Worm (Caenorhabditis elegans) whole organism, L4 larva: Measurements from ENCODE around the gene pgm-2.

Experiments used
- Y48G9A.11 ChIP-seq: fragments of 200-800 bp; sonication (Bioruptor generic); IDR thresholded peaks from 2 replicates; pipeline ENCODE4 v1.3.6; 2022; ENCODE audit warnings: missing genetic modification reagents, missing genetic modification characterization, missing compliant biosample characterization
- Y75B8A.6 ChIP-seq: fragments of 200-800 bp; sonication (Bioruptor generic); IDR thresholded peaks from 2 replicates; pipeline ENCODE4 v1.3.6; 2022; ENCODE audit warnings: missing genetic modification reagents, missing genetic modification characterization, missing compliant biosample characterization
- ZK337.2 ChIP-seq: fragments of 200-800 bp; sonication (Bioruptor generic); IDR thresholded peaks from 2 replicates; pipeline ENCODE4 v1.3.6; 2022; ENCODE audit warnings: missing genetic modification reagents, missing genetic modification characterization, missing compliant biosample characterization
- aha-1 ChIP-seq: fragments of 150-350 bp; peaks from one replicate; lab custom pipeline; 2014; ENCODE audit warnings: missing biosample characterization, missing genetic modification characterization
- arid-1 ChIP-seq: fragments of 200-800 bp; sonication (Bioruptor generic); conservative IDR thresholded peaks from 2 replicates; pipeline ENCODE4 v1.3.6; 2022; ENCODE audit warnings: missing genetic modification reagents, missing genetic modification characterization, missing compliant biosample characterization
- ceh-32 ChIP-seq: sonication (generic microtip); optimal IDR thresholded peaks from 2 replicates; lab custom pipeline; 2016; ENCODE audit warnings: mild to moderate bottlenecking, missing genetic modification characterization, missing compliant biosample characterization; ENCODE audit not compliant: poor library complexity
- ceh-44 ChIP-seq: fragments of 200-800 bp; sonication (Bioruptor generic); IDR thresholded peaks from 2 replicates; pipeline ENCODE4 v1.3.6; 2022; ENCODE audit warnings: missing genetic modification reagents, missing genetic modification characterization, missing compliant biosample characterization
- ctbp-1 ChIP-seq: fragments of 200-800 bp; sonication (Bioruptor generic); IDR thresholded peaks from 2 replicates; pipeline ENCODE4 v1.3.6; 2022; ENCODE audit warnings: missing genetic modification reagents, missing genetic modification characterization, missing compliant biosample characterization
- daf-12 ChIP-seq: fragments of 150-350 bp; optimal IDR thresholded peaks from 2 replicates; lab custom pipeline; 2014; ENCODE audit warnings: missing biosample characterization, missing genetic modification reagents, missing genetic modification characterization
- daf-16 ChIP-seq, 3 experiments: sonication (generic microtip); optimal IDR thresholded peaks; 2 replicates each; lab custom pipeline; 2016 to 2017; ENCODE audit warnings: missing genetic modification characterization in 3 of 3, missing genetic modification reagents in 3 of 3, mild to moderate bottlenecking in 2 of 3, missing compliant biosample characterization in 2 of 3, missing biosample characterization in 1 of 3, moderate library complexity in 1 of 3
- daf-19 ChIP-seq: fragments of 200-800 bp; sonication (Bioruptor generic); conservative IDR thresholded peaks from 2 replicates; pipeline ENCODE4 v1.3.6; 2022; ENCODE audit warnings: missing genetic modification characterization, missing compliant biosample characterization
- daf-8 ChIP-seq: fragments of 200-800 bp; sonication (Bioruptor generic); IDR thresholded peaks from 2 replicates; pipeline ENCODE4 v1.3.6; 2022; ENCODE audit warnings: missing genetic modification characterization, missing compliant biosample characterization
- dmd-8 ChIP-seq: fragments of 200-800 bp; sonication (Bioruptor generic); IDR thresholded peaks from 2 replicates; pipeline ENCODE4 v1.3.6; 2022; ENCODE audit warnings: missing genetic modification characterization, missing compliant biosample characterization
- dmd-9 ChIP-seq: fragments of 200-800 bp; sonication (Bioruptor generic); IDR thresholded peaks from 2 replicates; pipeline ENCODE4 v1.3.6; 2022; ENCODE audit warnings: missing genetic modification reagents, missing genetic modification characterization, missing compliant biosample characterization
- duxl-1 ChIP-seq: sonication (generic microtip); optimal IDR thresholded peaks from 2 replicates; lab custom pipeline; 2016; ENCODE audit warnings: mild to moderate bottlenecking, missing genetic modification characterization, moderate library complexity, missing compliant biosample characterization; ENCODE audit not compliant: poor library complexity
- gei-8 ChIP-seq: fragments of 200-800 bp; sonication (Bioruptor generic); optimal IDR thresholded peaks from 2 replicates; lab custom pipeline; 2018; ENCODE audit warnings: mild to moderate bottlenecking, missing genetic modification characterization, missing compliant biosample characterization
- lin-1 ChIP-seq: fragments of 200-800 bp; sonication (Bioruptor generic); IDR thresholded peaks from 2 replicates; pipeline ENCODE4 v1.3.6; 2022; ENCODE audit warnings: missing genetic modification reagents, missing genetic modification characterization, missing compliant biosample characterization
- lin-13 ChIP-seq: fragments of 150-350 bp; optimal IDR thresholded peaks from 2 replicates; lab custom pipeline; 2014; ENCODE audit warnings: missing biosample characterization, missing genetic modification reagents, missing genetic modification characterization
- lin-15B ChIP-seq: fragments of 150-350 bp; sonication (generic microtip); optimal IDR thresholded peaks from 3 replicates; lab custom pipeline; 2014; ENCODE audit warnings: missing biosample characterization, missing genetic modification characterization
- lin-38 ChIP-seq: fragments of 200-800 bp; sonication (Bioruptor generic); IDR thresholded peaks from 2 replicates; pipeline ENCODE4 v1.3.6; 2022; ENCODE audit warnings: missing genetic modification reagents, missing genetic modification characterization, missing compliant biosample characterization
- lir-3 ChIP-seq: sonication (generic microtip); optimal IDR thresholded peaks from 2 replicates; lab custom pipeline; 2016; ENCODE audit warnings: mild to moderate bottlenecking, missing genetic modification characterization, missing compliant biosample characterization
- lsy-2 ChIP-seq, 2 experiments: fragments of 150-350 bp in 1 of 2; sonication (generic microtip) in 1 of 2; optimal IDR thresholded peaks; 2 replicates each; lab custom pipeline; 2014 to 2017; ENCODE audit warnings: missing biosample characterization in 2 of 2, missing genetic modification characterization in 2 of 2
- mdl-1 ChIP-seq, 2 experiments: fragments of 150-350 bp in 1 of 2; sonication (generic microtip) in 1 of 2; optimal IDR thresholded peaks; 2 replicates each; lab custom pipeline; 2014 to 2017; ENCODE audit warnings: missing biosample characterization in 2 of 2, missing genetic modification characterization in 2 of 2
- mep-1 ChIP-seq: fragments of 150-350 bp; sonication (generic microtip); optimal IDR thresholded peaks from 3 replicates; lab custom pipeline; 2014; ENCODE audit warnings: missing biosample characterization, missing genetic modification characterization
- mes-2 ChIP-seq: sonication (generic microtip); optimal IDR thresholded peaks from 2 replicates; lab custom pipeline; 2016; ENCODE audit warnings: missing genotype, mild to moderate bottlenecking, missing genetic modification characterization, missing compliant biosample characterization; ENCODE audit not compliant: poor library complexity, severe bottlenecking
- mxl-2 ChIP-seq: fragments of 200-800 bp; sonication (Bioruptor generic); conservative IDR thresholded peaks from 2 replicates; pipeline ENCODE4 v1.3.6; 2022; ENCODE audit warnings: missing genetic modification reagents, missing genetic modification characterization, missing compliant biosample characterization
- nhr-111 ChIP-seq: fragments of 200-800 bp; sonication (Bioruptor generic); optimal IDR thresholded peaks from 2 replicates; lab custom pipeline; 2018; ENCODE audit warnings: mild to moderate bottlenecking, missing genetic modification characterization, missing compliant biosample characterization
- nhr-25 ChIP-seq: sonication (generic microtip); optimal IDR thresholded peaks from 2 replicates; lab custom pipeline; 2017; ENCODE audit warnings: missing genetic modification characterization, mild to moderate bottlenecking, missing compliant biosample characterization, antibody characterized with exemption, moderate library complexity, borderline replicate concordance; ENCODE audit not compliant: insufficient read depth
- nhr-76 ChIP-seq: fragments of 150-350 bp; optimal IDR thresholded peaks from 2 replicates; lab custom pipeline; 2014; ENCODE audit warnings: missing biosample characterization, missing genetic modification characterization
- nhr-77 ChIP-seq: fragments of 150-350 bp; optimal IDR thresholded peaks from 2 replicates; lab custom pipeline; 2014; ENCODE audit warnings: missing biosample characterization, missing genetic modification characterization
- pha-4 ChIP-seq, 2 experiments: fragments of 150-350 bp in 1 of 2; fragments of 200-800 bp in 1 of 2; sonication (Bioruptor generic) in 1 of 2; IDR thresholded peaks in 1 of 2; optimal IDR thresholded peaks in 1 of 2; 2 replicates each; pipeline versions ENCODE4 v1.3.6 to Lab custom; 2014 to 2022; ENCODE audit warnings: missing genetic modification characterization in 2 of 2, missing genetic modification reagents in 2 of 2, missing biosample characterization in 1 of 2, missing compliant biosample characterization in 1 of 2
- php-3 ChIP-seq: fragments of 200-800 bp; sonication (Bioruptor generic); IDR thresholded peaks from 2 replicates; pipeline ENCODE4 v1.3.6; 2022; ENCODE audit warnings: missing genetic modification reagents, missing genetic modification characterization, missing compliant biosample characterization
- pqm-1 ChIP-seq: sonication (generic microtip); optimal IDR thresholded peaks from 2 replicates; lab custom pipeline; 2017; ENCODE audit warnings: missing biosample characterization, missing genetic modification characterization
- rbr-2 ChIP-seq: sonication (generic microtip); optimal IDR thresholded peaks from 2 replicates; lab custom pipeline; 2016; ENCODE audit warnings: missing genotype, missing genetic modification characterization, missing compliant biosample characterization
- sdz-12 ChIP-seq: fragments of 200-800 bp; sonication (Bioruptor generic); optimal IDR thresholded peaks from 2 replicates; lab custom pipeline; 2018; ENCODE audit warnings: mild to moderate bottlenecking, missing genetic modification characterization, missing compliant biosample characterization
- set-16 ChIP-seq: fragments of 200-800 bp; sonication (Bioruptor generic); IDR thresholded peaks from 2 replicates; pipeline ENCODE4 v1.3.6; 2022; ENCODE audit warnings: missing genetic modification reagents, missing genetic modification characterization, missing compliant biosample characterization
- snpc-1.2 ChIP-seq: fragments of 200-800 bp; sonication (Bioruptor generic); IDR thresholded peaks from 2 replicates; pipeline ENCODE4 v1.3.6; 2022; ENCODE audit warnings: missing genetic modification reagents, missing genetic modification characterization, missing compliant biosample characterization
- snpc-4 ChIP-seq: fragments of 150-350 bp; optimal IDR thresholded peaks from 2 replicates; lab custom pipeline; 2014; ENCODE audit warnings: missing biosample characterization, missing genetic modification characterization
- spr-3 ChIP-seq: fragments of 200-800 bp; sonication (Bioruptor generic); optimal IDR thresholded peaks from 2 replicates; lab custom pipeline; 2018; ENCODE audit warnings: mild to moderate bottlenecking, missing genetic modification characterization, missing compliant biosample characterization
- tra-1 ChIP-seq: fragments of 200-800 bp; sonication (Bioruptor generic); IDR thresholded peaks from 2 replicates; pipeline ENCODE4 v1.3.6; 2022; ENCODE audit warnings: missing genetic modification reagents, missing genetic modification characterization, missing compliant biosample characterization
- unc-130 ChIP-seq: sonication (generic microtip); optimal IDR thresholded peaks from 2 replicates; lab custom pipeline; 2016; ENCODE audit warnings: missing genetic modification reagents, missing genetic modification characterization, missing compliant biosample characterization
- unc-39 ChIP-seq: sonication (generic microtip); optimal IDR thresholded peaks from 2 replicates; lab custom pipeline; 2017; ENCODE audit warnings: missing biosample characterization, missing genetic modification characterization
- ztf-11 ChIP-seq: fragments of 150-350 bp; optimal IDR thresholded peaks from 2 replicates; lab custom pipeline; 2014; ENCODE audit warnings: missing biosample characterization, missing genetic modification characterization
- ztf-7 ChIP-seq: fragments of 150-350 bp; optimal IDR thresholded peaks from 2 replicates; lab custom pipeline; 2014; ENCODE audit warnings: missing biosample characterization, missing genetic modification characterization

The pgm-2 gene

ce11 chrIII:13301983-13302382, 2.8 kb downstream of the pgm-2 start:
- TF ChIP-seq dmd-8 (GFP tag; lab: Robert Waterston, UW): 0 out of 2 replicates have a peak, but pooled peaks have one; percentile 42
- no peak for TF ChIP-seq lsy-2 (tag; optimal IDR thresholded peaks at IDR 0.05; lab: Kevin White, UChicago)
- TF ChIP-seq set-16 (GFP tag; lab: Robert Waterston, UW): peak; percentile 58

DNA sequence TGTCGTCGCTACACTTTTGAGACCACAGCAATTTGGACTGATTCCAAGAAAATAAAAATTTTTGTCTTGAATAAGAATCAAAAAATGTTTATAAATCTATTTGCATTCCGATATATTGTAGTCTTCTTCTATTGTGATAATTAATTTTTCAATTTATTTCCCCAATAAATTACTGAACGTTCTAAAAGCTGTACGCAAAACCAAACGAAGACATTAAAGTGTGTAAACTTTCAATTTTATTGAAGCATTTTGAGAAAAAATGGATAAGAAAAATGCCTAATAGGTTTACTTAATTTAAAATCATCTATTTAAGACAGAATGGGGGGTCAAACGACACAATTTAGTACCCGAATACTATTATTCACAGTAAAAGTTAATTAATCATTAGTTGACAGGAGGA, 3.4 kb downstream of the pgm-2 start:
- TF ChIP-seq ctbp-1 (GFP tag; lab: Robert Waterston, UW) (no peak), dmd-8 (GFP tag; lab: Robert Waterston, UW) (no peak), sdz-12 (GFP tag; lab: Kevin White, UChicago) (no peak), lin-13 (GFP tag; lab: Kevin White, UChicago) (no peak), daf-12 (tag; lab: Kevin White, UChicago) (no peak), gei-8 (no peak), mdl-1 (tag; optimal IDR thresholded peaks at IDR 0.05; lab: Kevin White, UChicago) (no peak), ceh-44 (GFP tag; lab: Robert Waterston, UW) (no peak), snpc-4 (no peak), unc-130 (GFP tag; lab: Kevin White, UChicago) (peak; percentile 5), lin-38 (peak; percentile 42)

- TF ChIP-seq spr-3 (GFP tag; lab: Kevin White, UChicago) (no peak), aha-1 (tag; lab: Kevin White, UChicago) (peak; percentile 90), php-3 (GFP tag; lab: Robert Waterston, UW) (no peak), daf-12 (tag; lab: Kevin White, UChicago) (no peak)
Observed at ce11 chrIII:13305537-13305936, 6.4 kb downstream of the pgm-2 start.

DNA sequence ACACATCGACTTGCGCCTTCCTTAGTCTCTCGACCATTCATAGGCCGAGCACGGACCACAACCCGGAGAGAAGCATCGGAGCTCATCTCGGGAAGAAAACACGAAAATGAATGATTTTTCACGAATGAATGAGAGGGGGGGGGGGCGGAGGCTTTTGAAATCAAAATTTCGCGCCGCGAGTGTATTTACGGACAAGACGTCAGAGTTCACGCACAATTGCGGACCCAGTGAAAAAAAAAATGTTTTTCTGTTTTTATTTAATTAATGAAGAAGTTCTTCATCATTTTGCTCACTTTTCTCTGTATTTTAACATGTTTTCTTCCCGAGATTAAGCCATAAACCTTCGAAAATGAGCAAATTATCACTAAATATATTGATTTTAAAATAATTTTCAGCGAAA, 7.9 kb downstream of the pgm-2 start, which contains the start of the genes klp-19 and slc-36.1:
TSS of gene klp-19 (minus strand) at position 153 of the 400 bp plus-strand sequence.
TSS of gene slc-36.1 (plus strand) at position 396 of the 400 bp plus-strand sequence.
- no peak for TF ChIP-seq lin-1 (GFP tag; lab: Robert Waterston, UW)
- no peak for TF ChIP-seq dmd-8 (GFP tag; lab: Robert Waterston, UW)
- TF ChIP-seq lin-15B: no peak
- TF ChIP-seq nhr-77: no peak
- TF ChIP-seq ceh-32 (tag; lab: Kevin White, UChicago): no peak
- TF ChIP-seq daf-8 (GFP tag; lab: Robert Waterston, UW): no peak
- TF ChIP-seq dmd-9 (GFP tag; lab: Robert Waterston, UW): no peak
- 0 out of 2 replicates have a peak, but pooled peaks have one; percentile 32 for TF ChIP-seq arid-1 (GFP tag; lab: Robert Waterston, UW)
- no peak for TF ChIP-seq daf-16 (GFP tag; optimal IDR thresholded peaks at IDR 0.05; lab: Kevin White, UChicago)
- TF ChIP-seq daf-16 (tag; optimal IDR thresholded peaks at IDR 0.05; lab: Kevin White, UChicago): peak; percentile 15
- peak; percentile 8 for TF ChIP-seq mep-1 (tag; lab: Kevin White, UChicago)
- no peak for TF ChIP-seq tra-1 (GFP tag; lab: Robert Waterston, UW)
- TF ChIP-seq rbr-2 (tag; lab: Kevin White, UChicago): peak; percentile 26
- no peak for TF ChIP-seq ztf-11
- TF ChIP-seq pha-4 (GFP tag; IDR thresholded peaks at IDR 0.05; lab: Robert Waterston, UW): no peak
- TF ChIP-seq pha-4 (tag; optimal IDR thresholded peaks at IDR 0.05; lab: Kevin White, UChicago): peak; percentile 0
- TF ChIP-seq nhr-76 (tag; lab: Kevin White, UChicago): no peak
- TF ChIP-seq unc-39: no peak
- TF ChIP-seq lir-3: no peak
- no peak for TF ChIP-seq ztf-7 (tag; lab: Kevin White, UChicago)
- TF ChIP-seq snpc-1.2: no peak
- peak; percentile 67 for TF ChIP-seq mes-2 (tag; lab: Kevin White, UChicago)
- TF ChIP-seq daf-19 (GFP tag; lab: Robert Waterston, UW): no peak
- TF ChIP-seq unc-130 (GFP tag; lab: Kevin White, UChicago): no peak
- TF ChIP-seq duxl-1: no peak
- no peak for TF ChIP-seq ctbp-1 (GFP tag; lab: Robert Waterston, UW)
- no peak for TF ChIP-seq mxl-2 (GFP tag; lab: Robert Waterston, UW)
- peak; percentile 17 for TF ChIP-seq aha-1 (tag; lab: Kevin White, UChicago)
- no peak for TF ChIP-seq ZK337.2 (GFP tag; lab: Robert Waterston, UW)
- TF ChIP-seq gei-8: no peak
- TF ChIP-seq nhr-111 (GFP tag; lab: Kevin White, UChicago): no peak
- TF ChIP-seq nhr-25: no peak
- no peak for TF ChIP-seq Y48G9A.11
- TF ChIP-seq Y75B8A.6 (GFP tag; lab: Robert Waterston, UW): no peak
- no peak for TF ChIP-seq pqm-1
